Fruit fly (Drosophila melanogaster): ENCODE data around the gene CG33648.

The CG33648 gene

DNA sequence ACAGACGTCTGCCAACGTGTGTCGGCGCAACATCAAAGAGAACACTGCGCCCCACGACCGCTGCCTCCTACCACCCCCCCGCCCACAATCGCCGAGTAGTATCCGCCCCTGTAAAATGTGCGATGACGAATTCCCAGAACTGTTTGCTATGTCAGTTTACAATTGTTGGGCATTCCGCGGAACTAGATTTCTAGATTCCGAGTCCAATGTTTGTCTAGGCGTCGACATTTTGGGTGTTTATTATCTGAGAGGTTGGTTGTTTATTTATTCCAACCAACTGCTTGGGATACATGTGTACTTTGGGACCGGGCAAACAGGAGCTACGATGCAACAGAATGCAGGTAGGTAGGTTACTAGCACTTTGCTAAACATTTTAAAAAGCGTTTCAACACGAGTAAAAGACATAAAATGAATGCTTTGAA is 21.2 kb downstream of the CG33648 start (continued):
- TF ChIP-seq CG2678 (tag; optimal IDR thresholded peaks at IDR 0.05): peak; percentile 51
- TF ChIP-seq CG7963 (GFP tag; IDR thresholded peaks at IDR 0.05; ENCODE audit: partially characterized antibody): no peak
- peak in 1 of 3 experiments; percentile 99 for TF ChIP-seq Stat92E (GFP tag; optimal IDR thresholded peaks at IDR 0.05)
- no peak for TF ChIP-seq Doc3 (GFP tag; IDR thresholded peaks at IDR 0.05; ENCODE audit: partially characterized antibody)
- peak; percentile 14 for TF ChIP-seq CG10431 (GFP tag; optimal IDR thresholded peaks at IDR 0.05)
- peak; percentile 4 for TF ChIP-seq CG16815 (GFP tag; optimal IDR thresholded peaks at IDR 0.05)
- peak; percentile 34 for TF ChIP-seq CG4854 (GFP tag; optimal IDR thresholded peaks at IDR 0.05)
- TF ChIP-seq unpg (GFP tag; optimal IDR thresholded peaks at IDR 0.05): peak; percentile 54
- TF ChIP-seq CG12659 (GFP tag; optimal IDR thresholded peaks at IDR 0.05): peak; percentile 41
- peak; percentile 11 for TF ChIP-seq disco-r (GFP tag; optimal IDR thresholded peaks at IDR 0.05)
- TF ChIP-seq CG6272 (GFP tag; IDR thresholded peaks at IDR 0.05): no peak
- peak; percentile 85 for TF ChIP-seq CG6813 (GFP tag; optimal IDR thresholded peaks at IDR 0.05)
- peak; percentile 37 for TF ChIP-seq CoRest (tag; optimal IDR thresholded peaks at IDR 0.05)
- no peak for TF ChIP-seq D19B (GFP tag; optimal IDR thresholded peaks at IDR 0.05)
- TF ChIP-seq GATAe (GFP tag; conservative IDR thresholded peaks at IDR 0.05): no peak
- TF ChIP-seq cg (GFP tag; optimal IDR thresholded peaks at IDR 0.05): no peak
- TF ChIP-seq CG17568 (GFP tag; optimal IDR thresholded peaks at IDR 0.05): peak; percentile 72
- TF ChIP-seq HLHmδ (GFP tag; optimal IDR thresholded peaks at IDR 0.05): peak; percentile 38
- TF ChIP-seq HmgZ (tag; optimal IDR thresholded peaks at IDR 0.05): peak; percentile 33
- peak; percentile 85 for TF ChIP-seq crol (GFP tag; IDR thresholded peaks at IDR 0.05)
- peak; percentile 5 for TF ChIP-seq CG12299 (tag; optimal IDR thresholded peaks at IDR 0.05)
- peak; percentile 74 for TF ChIP-seq CG12236 (GFP tag; optimal IDR thresholded peaks at IDR 0.05)
- TF ChIP-seq CG4404 (GFP tag; IDR thresholded peaks at IDR 0.05): peak; percentile 21; the same call in 1 of the 2 replicates
- peak; percentile 53 for TF ChIP-seq CG8359 (GFP tag; optimal IDR thresholded peaks at IDR 0.05; ENCODE audit: borderline replicate concordance)
- peak in 1 of 3 experiments; percentile 71 for TF ChIP-seq lola (GFP tag; optimal IDR thresholded peaks at IDR 0.05)
- TF ChIP-seq Vsx1 (GFP tag; optimal IDR thresholded peaks at IDR 0.05): peak; percentile 79
- TF ChIP-seq CG4328 (GFP tag; optimal IDR thresholded peaks at IDR 0.05): peak; percentile 29
- TF ChIP-seq CG12391 (tag; optimal IDR thresholded peaks at IDR 0.05): peak; percentile 42
- TF ChIP-seq CG31441 (GFP tag; IDR thresholded peaks at IDR 0.05): peak; percentile 44; the same call in 1 of the 2 replicates
- peak; percentile 89 for TF ChIP-seq CG33557 (GFP tag; optimal IDR thresholded peaks at IDR 0.05)
- peak; percentile 86 for TF ChIP-seq otp (GFP tag; IDR thresholded peaks at IDR 0.05)
- TF ChIP-seq CG16779 (GFP tag; IDR thresholded peaks at IDR 0.05): no peak
- TF ChIP-seq Ets65A (GFP tag): peak; percentile 27
- TF ChIP-seq CG4424 (GFP tag; optimal IDR thresholded peaks at IDR 0.05): peak; percentile 5
- peak; percentile 90 for TF ChIP-seq CG7745 (tag; optimal IDR thresholded peaks at IDR 0.05)
- TF ChIP-seq CG10267 (tag; optimal IDR thresholded peaks at IDR 0.05): peak; percentile 19
- TF ChIP-seq Blimp-1 (GFP tag; optimal IDR thresholded peaks at IDR 0.05): peak; percentile 46
- peak; percentile 76 for TF ChIP-seq NC2α (GFP tag; optimal IDR thresholded peaks at IDR 0.05)
- peak; percentile 35 for TF ChIP-seq Atf-2 (GFP tag; optimal IDR thresholded peaks at IDR 0.05)
- TF ChIP-seq fru (optimal IDR thresholded peaks at IDR 0.05): no peak
- peak; percentile 73 for TF ChIP-seq NC2β (GFP tag; optimal IDR thresholded peaks at IDR 0.05)
- peak; percentile 90 for TF ChIP-seq sd (tag; optimal IDR thresholded peaks at IDR 0.05)
- TF ChIP-seq trh (GFP tag; optimal IDR thresholded peaks at IDR 0.05): peak; percentile 28
- peak; percentile 7 for TF ChIP-seq pfk (GFP tag; optimal IDR thresholded peaks at IDR 0.05)
- peak; percentile 18 for TF ChIP-seq HHEX (GFP tag; optimal IDR thresholded peaks at IDR 0.05)
- TF ChIP-seq Camta (GFP tag; optimal IDR thresholded peaks at IDR 0.05): peak; percentile 20
- peak; percentile 83 for TF ChIP-seq CG15479 (GFP tag; optimal IDR thresholded peaks at IDR 0.05)
- peak; percentile 85 for TF ChIP-seq zen (tag; optimal IDR thresholded peaks at IDR 0.05)
- TF ChIP-seq cato (GFP tag; optimal IDR thresholded peaks at IDR 0.05; ENCODE audit: borderline replicate concordance): no peak

All from whole organism, embryonic.